Fruit fly (Drosophila melanogaster): ENCODE data around the gene AIF.

AIF gene

dm6 chr2L:2177969-2178809 lies 26.6 kb downstream of the AIF start, which contains the start of gene aop (continued):
- no peak for TF ChIP-seq CG17802 (tag; optimal IDR thresholded peaks at IDR 0.05)
- TF ChIP-seq CG8290 (GFP tag; optimal IDR thresholded peaks at IDR 0.05) = no peak
- TF ChIP-seq CG8290 (tag; optimal IDR thresholded peaks at IDR 0.05) = peak in 1 of 2 experiments; percentile 72
- TF ChIP-seq CHES-1-like (GFP tag; optimal IDR thresholded peaks at IDR 0.05) = peak; percentile 40
- TF ChIP-seq CG4707 (GFP tag; optimal IDR thresholded peaks at IDR 0.05) = no peak
- no peak for TF ChIP-seq CG7357 (GFP tag; IDR thresholded peaks at IDR 0.05)
- TF ChIP-seq HLH54F (GFP tag; optimal IDR thresholded peaks at IDR 0.05) = no peak
- TF ChIP-seq Dad (GFP tag; optimal IDR thresholded peaks at IDR 0.05) = no peak
- TF ChIP-seq croc (GFP tag; conservative IDR thresholded peaks at IDR 0.05) = no peak
- TF ChIP-seq sc (optimal IDR thresholded peaks at IDR 0.05) = no peak
- no peak for TF ChIP-seq sc (GFP tag; optimal IDR thresholded peaks at IDR 0.05)
- TF ChIP-seq CG6813 (GFP tag; optimal IDR thresholded peaks at IDR 0.05) = peak; percentile 11
- TF ChIP-seq Dbx (GFP tag; IDR thresholded peaks at IDR 0.05) = peak; percentile 48; the same call in 1 of the 3 replicates
- TF ChIP-seq CG32532 (GFP tag; IDR thresholded peaks at IDR 0.05) = no peak; the same call in 1 of the 2 replicates
- no peak for TF ChIP-seq CG30431 (GFP tag; optimal IDR thresholded peaks at IDR 0.05)
- TF ChIP-seq CG11560 (tag; IDR thresholded peaks at IDR 0.05) = no peak
- TF ChIP-seq kni (GFP tag; optimal IDR thresholded peaks at IDR 0.05) = peak; percentile 72
- TF ChIP-seq CG9215 (GFP tag; IDR thresholded peaks at IDR 0.05) = no peak
- TF ChIP-seq CG7372 (GFP tag; IDR thresholded peaks at IDR 0.05) = no peak
- no peak for TF ChIP-seq Kr (GFP tag; optimal IDR thresholded peaks at IDR 0.05)
- no peak for TF ChIP-seq fd64A (GFP tag; optimal IDR thresholded peaks at IDR 0.05)
- peak; percentile 38 for TF ChIP-seq CG12769 (tag; optimal IDR thresholded peaks at IDR 0.05)
- TF ChIP-seq cg (GFP tag; optimal IDR thresholded peaks at IDR 0.05) = peak; percentile 84
- peak; percentile 68 for TF ChIP-seq zen (tag; optimal IDR thresholded peaks at IDR 0.05)
- 0 out of 3 replicates have a peak, but pooled peaks have one; percentile 48 for TF ChIP-seq zfh1 (GFP tag; IDR thresholded peaks at IDR 0.05)
- no peak for TF ChIP-seq pan (optimal IDR thresholded peaks at IDR 0.05)
- peak in 1 of 2 experiments; percentile 54 for TF ChIP-seq pan (GFP tag; optimal IDR thresholded peaks at IDR 0.05 in 1 of 2, IDR thresholded peaks at IDR 0.05 in 1 of 2)
- TF ChIP-seq yki (optimal IDR thresholded peaks at IDR 0.05) = no peak
- peak; percentile 19 for TF ChIP-seq CG33557 (GFP tag; optimal IDR thresholded peaks at IDR 0.05)
- no peak for TF ChIP-seq H2.0 (GFP tag; IDR thresholded peaks at IDR 0.05)
- no peak for TF ChIP-seq fru (optimal IDR thresholded peaks at IDR 0.05)
- peak; percentile 47; the same call in 1 of the 3 replicates for TF ChIP-seq Opbp (GFP tag; IDR thresholded peaks at IDR 0.05; ENCODE audit: partially characterized antibody)
- TF ChIP-seq CG14014 (GFP tag; IDR thresholded peaks at IDR 0.05) = 0 out of 2 replicates have a peak, but pooled peaks have one; percentile 5
- no peak for TF ChIP-seq al (GFP tag; IDR thresholded peaks at IDR 0.05)
- no peak for TF ChIP-seq pnt (GFP tag; optimal IDR thresholded peaks at IDR 0.05)
- TF ChIP-seq CG11398 (GFP tag; optimal IDR thresholded peaks at IDR 0.05) = no peak
- peak; percentile 53 for TF ChIP-seq CG33213 (GFP tag; optimal IDR thresholded peaks at IDR 0.05)
- TF ChIP-seq Max (GFP tag; optimal IDR thresholded peaks at IDR 0.05) = no peak
- no peak for TF ChIP-seq CG4617 (GFP tag; optimal IDR thresholded peaks at IDR 0.05; ENCODE audit: borderline replicate concordance)
- no peak for TF ChIP-seq E2f2 (GFP tag; IDR thresholded peaks at IDR 0.05)
- TF ChIP-seq CG6854 (GFP tag; optimal IDR thresholded peaks at IDR 0.05) = peak; percentile 48
- peak; percentile 33; the same call in 1 of the 2 replicates for TF ChIP-seq CG31441 (GFP tag; IDR thresholded peaks at IDR 0.05)
- TF ChIP-seq CG12155 (GFP tag; optimal IDR thresholded peaks at IDR 0.05) = peak; percentile 42
- TF ChIP-seq CG9727 (GFP tag; optimal IDR thresholded peaks at IDR 0.05) = peak; percentile 27
- peak; percentile 4 for TF ChIP-seq CG10979 (tag; optimal IDR thresholded peaks at IDR 0.05)
- no peak for TF ChIP-seq CG2889 (GFP tag; IDR thresholded peaks at IDR 0.05)
- no peak for TF ChIP-seq CG6689 (GFP tag; IDR thresholded peaks at IDR 0.05)
- TF ChIP-seq CG13123 (GFP tag; optimal IDR thresholded peaks at IDR 0.05) = no peak
- no peak for TF ChIP-seq NC2α (GFP tag; optimal IDR thresholded peaks at IDR 0.05)
- no peak for TF ChIP-seq Oaz (GFP tag; IDR thresholded peaks at IDR 0.05)
- no peak for TF ChIP-seq CG11085 (GFP tag; IDR thresholded peaks at IDR 0.05)
